Worm (Caenorhabditis elegans): Measurements from ENCODE around the gene ddb-1.
"Not testable (repeated sequence)": the region's sequence is repeated elsewhere in the genome, so short reads cannot be mapped to it uniquely, and the experiment has no call there.

The ddb-1 gene

DNA sequence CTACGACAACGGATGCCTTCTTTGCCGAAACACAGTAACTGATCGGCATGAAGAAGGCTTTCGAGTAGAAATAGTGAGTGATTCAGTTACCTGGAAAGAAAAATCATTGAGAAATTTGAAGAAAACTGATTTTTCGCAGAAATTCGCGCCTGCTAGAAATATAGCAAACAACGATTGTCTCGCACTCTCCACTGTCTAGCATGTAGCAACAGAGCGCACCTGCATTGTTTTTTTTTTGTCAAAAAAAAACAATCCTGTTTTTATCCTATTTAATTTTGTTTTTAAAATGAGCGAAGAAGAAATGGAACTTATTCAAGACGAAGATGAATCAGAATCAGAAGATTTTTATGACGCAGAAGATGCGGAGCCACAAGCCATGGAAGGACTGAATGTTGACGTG lies at the start of gene ddb-1, which contains the start of gene M18.6:
Gene ddb-1, minus strand, starts transcription at position 90 of the 400 bp plus-strand sequence.
Gene M18.6, plus strand, starts transcription at position 235 of the 400 bp plus-strand sequence.
- no peak for TF ChIP-seq unc-62 (GFP tag; optimal IDR thresholded peaks at IDR 0.05)

DNA sequence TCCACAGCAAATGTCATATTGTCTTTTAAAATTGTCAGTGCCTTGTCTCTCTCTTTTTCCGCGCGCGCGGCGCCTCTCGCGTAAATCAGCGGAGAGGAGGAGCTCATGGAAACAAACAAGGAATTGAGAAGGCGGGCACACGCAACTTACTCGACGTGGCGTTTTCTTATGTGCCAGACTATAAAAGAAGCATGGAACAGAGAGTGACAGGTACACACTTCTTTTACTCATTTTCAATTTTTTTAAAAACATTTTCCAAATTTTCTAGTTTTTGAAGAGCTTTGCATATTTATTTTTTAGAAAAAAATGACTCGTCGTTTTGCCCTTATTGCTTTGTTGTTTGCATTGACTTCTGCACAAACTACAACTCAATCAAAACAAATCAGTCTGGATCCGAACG lies 47.0 kb upstream of the ddb-1 start, which contains the start of gene F20B10.3:
Gene F20B10.3, plus strand, starts transcription at position 301 of the 400 bp plus-strand sequence.
- TF ChIP-seq unc-62 (GFP tag; optimal IDR thresholded peaks at IDR 0.05), result no peak

DNA sequence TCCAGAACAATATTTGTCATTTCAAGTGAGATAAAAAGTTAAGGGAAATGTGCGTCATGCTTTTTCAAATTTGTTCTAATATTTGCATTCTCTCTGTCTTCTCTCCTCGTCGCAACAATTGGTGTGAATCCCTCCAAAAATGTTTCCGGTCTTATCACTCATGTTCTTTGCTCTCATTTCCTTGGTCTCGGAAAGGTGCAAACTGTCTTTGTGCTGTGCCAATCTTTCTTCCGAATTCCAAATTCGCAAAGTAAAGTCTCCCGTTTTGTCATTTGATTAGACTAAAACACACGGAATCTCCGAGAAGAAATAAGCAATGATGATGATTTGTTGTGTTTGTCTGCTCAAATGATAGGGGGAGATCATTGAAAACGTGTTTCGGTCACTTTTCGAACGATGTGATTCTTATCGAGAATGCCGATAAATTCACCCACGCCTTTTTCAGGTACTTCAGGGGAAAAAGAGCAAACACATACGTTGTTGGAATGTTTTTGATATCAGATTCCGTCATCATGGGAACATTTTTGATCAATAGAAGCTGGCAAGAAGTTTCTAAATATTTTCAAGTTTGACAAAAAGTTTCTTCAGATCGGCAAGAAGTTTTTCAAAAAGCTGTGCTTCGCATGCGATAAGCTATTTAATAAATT lies 44.6 kb upstream of the ddb-1 start:
- no peak for TF ChIP-seq unc-62 (GFP tag; optimal IDR thresholded peaks at IDR 0.05)

DNA sequence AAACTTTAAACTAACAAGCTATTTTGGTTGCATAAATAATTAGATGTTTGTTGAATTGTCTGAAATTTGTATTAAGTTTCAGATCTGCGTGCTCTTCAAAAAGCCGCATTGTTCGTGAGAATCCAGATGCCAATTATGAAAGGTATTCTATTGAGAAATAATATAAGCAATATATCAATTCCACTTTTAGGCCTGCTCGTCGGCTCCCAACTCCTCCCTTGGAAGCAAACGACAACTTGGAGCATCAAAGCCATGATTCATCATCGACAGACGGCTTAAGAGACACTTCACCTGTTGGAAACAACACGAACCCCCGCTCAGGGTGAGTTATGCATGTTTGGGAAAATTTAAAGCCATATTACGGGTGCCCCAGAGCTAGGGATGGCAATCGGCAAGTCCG lies 41.8 kb upstream of the ddb-1 start:
- TF ChIP-seq unc-62 (GFP tag; optimal IDR thresholded peaks at IDR 0.05), result no peak

DNA sequence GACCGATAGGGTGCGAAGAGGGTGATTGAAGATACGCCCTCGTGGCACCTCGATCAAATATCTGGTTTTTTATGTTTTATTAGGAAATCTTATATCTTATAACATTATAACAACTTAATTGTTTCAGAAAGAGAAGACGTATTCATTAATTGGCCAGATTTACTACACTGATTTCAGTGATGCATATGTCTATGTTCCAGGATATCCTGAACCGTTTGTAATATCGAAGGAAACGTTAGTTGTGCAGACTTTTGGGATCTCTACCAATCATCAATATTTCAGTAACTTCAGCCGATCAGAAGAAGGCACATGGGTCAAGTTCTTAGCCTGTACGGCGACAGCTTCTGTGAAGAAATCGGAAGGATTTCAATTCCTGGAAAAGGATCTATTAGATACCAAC lies 39.5 kb upstream of the ddb-1 start:
- no peak for TF ChIP-seq unc-62 (GFP tag; optimal IDR thresholded peaks at IDR 0.05)

DNA sequence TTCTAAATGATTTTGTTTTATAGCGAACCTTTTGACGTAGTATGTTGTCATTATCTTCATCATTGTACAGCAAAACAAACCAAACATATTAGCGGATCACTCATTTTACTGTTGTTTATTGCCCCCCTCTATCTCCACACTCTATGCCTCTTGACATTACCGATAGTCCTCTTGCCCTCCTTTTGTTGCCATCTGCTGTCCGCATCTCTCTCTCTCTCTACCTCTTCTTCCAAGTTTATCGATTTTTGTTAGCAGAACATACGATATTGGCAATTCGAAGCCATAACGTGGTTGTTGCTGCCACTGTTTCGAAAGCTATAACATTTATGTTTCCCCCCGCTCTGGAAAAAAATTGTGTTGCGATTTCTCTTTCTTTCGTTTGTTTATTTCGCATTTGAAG lies 37.0 kb upstream of the ddb-1 start:
- TF ChIP-seq unc-62 (GFP tag; optimal IDR thresholded peaks at IDR 0.05), result no peak

DNA sequence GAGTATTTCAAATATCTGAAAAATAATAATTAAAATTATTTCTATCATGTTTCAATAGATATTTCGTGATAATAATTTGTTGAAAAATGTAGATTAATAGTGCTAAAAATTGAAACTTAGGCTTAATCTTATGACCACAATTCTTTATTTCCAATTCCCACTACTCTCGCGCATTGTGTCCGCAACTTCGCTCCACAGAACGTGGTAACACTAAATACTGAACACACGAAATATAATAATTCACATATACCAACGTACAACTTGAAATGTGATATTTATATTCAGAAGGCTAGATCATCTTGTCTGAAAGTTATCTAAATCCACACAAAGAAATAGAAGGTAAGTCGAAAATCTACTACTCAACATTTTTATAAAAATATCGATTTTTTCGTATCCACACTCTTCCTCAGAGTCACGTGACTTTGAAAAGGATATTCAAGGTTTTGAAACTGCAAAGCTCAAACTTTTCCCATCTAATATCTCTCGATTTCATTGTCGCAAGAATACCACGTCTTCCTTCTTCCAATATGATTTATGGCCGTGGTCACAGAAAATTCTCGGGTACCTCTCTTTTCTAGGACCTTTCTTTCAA lies 35.8 kb upstream of the ddb-1 start, which contains the start of gene eri-12:
Gene eri-12, plus strand, starts transcription at position 197 of the 592 bp plus-strand sequence.
- TF ChIP-seq unc-62 (GFP tag; optimal IDR thresholded peaks at IDR 0.05), result no peak

DNA sequence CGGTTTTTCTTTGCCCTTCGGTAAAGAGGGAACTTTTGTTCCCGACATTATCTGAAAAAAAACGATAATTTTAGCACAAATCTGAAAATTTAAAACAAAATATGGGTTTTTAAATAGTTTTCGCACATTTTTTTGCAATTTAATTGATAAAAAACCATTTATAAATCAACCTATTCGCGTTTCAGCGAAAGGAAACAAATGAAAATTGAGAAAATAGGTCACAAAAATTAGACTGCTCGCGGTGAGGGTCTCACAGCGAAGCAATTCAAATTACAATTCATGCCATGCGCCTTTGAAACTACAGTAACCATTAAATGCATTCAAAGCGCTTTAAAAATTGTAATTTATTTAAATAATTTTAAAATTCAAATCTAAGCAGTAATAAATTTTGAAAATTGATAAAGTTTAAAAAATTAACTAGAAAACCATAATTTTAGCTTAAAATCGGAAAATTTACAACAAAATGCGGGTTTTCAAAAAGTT lies 33.3 kb upstream of the ddb-1 start, which contains the start of gene B0001.7:
Gene B0001.7, minus strand, starts transcription at position 51 of the 483 bp plus-strand sequence.
- no peak for TF ChIP-seq unc-62 (GFP tag; optimal IDR thresholded peaks at IDR 0.05)

DNA sequence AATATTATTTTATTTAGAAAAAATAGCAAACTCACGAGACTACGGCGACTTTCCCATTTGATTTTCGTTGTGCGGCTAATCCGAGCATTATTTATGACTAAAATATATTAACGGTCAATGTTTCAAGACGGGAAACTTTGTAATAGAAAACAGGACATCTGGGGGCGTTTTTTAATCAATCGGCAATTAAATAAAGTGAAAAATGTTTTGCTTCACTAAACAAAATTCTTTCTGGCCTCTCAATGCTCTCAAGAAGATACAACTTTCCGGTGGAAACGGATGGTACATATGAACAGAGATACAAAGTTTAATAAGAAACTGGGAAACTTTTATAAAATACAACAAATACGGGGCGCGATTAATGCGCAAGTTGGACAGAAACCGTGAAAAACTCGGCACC lies 29.9 kb upstream of the ddb-1 start, which contains the start of gene B0001.2:
Gene B0001.2, minus strand, starts transcription at position 101 of the 400 bp plus-strand sequence.
- no peak for TF ChIP-seq unc-62 (GFP tag; optimal IDR thresholded peaks at IDR 0.05)

DNA sequence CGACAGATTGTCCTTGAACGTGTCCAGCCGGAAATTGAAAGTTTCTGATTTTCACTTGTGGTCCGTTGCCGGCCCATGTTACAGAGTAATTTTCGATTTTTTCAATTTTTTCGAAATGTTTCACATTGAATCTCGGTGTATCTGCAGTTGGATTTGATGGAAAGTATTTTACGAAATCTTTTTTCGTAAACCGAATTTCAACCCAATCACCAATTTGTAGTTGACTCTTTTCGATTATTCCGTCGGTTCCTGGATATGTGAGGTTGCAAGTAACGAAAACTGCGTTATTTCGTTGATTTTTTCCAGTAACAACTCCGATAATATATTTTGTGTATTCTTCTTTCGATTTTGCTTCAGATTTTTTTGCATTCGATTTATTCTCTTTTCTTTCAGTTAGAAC lies 28.6 kb upstream of the ddb-1 start:
- no peak for TF ChIP-seq unc-62 (GFP tag; optimal IDR thresholded peaks at IDR 0.05)

DNA sequence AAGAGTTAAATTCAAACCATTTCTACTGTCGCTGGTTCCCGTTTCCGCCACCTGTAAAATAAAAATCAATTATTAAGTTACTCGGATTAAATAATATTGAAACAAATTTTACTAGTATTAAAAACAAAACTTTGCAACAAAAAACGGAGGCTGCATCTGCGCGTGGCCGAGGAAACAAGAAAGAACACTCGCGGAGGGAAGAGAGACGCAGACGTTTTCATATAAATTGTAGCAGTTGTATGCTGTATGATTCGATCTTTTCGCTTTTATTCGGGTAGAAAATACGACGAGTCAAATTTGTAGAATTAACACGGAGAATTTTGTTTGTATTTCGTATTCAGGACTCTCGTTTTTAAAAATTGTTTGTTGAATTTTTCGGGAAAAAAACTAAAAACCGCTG lies 24.7 kb upstream of the ddb-1 start, which contains the start of gene B0001.3:
Gene B0001.3, minus strand, starts transcription at position 55 of the 400 bp plus-strand sequence.
- no peak for TF ChIP-seq unc-62 (GFP tag; optimal IDR thresholded peaks at IDR 0.05)

DNA sequence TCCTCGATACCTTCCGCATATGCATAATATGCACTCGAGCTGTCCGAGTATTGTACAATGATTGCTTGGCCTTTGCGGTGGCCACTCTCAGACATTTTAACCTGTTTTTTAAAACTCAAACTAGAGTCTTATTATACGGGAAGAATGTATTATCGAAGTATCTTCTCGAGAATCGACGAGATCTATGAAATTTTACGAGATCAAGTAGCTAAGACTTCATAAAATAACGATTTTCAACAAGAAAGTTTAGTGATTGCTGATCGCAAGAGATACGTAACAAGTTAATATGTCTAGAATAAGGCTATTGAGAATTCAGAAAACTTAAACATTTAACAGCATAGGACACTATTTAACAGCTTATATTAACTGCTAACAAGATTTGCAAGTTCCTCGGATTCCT lies 22.3 kb upstream of the ddb-1 start, which contains the start of gene B0001.5:
Gene B0001.5, minus strand, starts transcription at position 101 of the 400 bp plus-strand sequence.
- TF ChIP-seq unc-62 (GFP tag; optimal IDR thresholded peaks at IDR 0.05), result no peak

DNA sequence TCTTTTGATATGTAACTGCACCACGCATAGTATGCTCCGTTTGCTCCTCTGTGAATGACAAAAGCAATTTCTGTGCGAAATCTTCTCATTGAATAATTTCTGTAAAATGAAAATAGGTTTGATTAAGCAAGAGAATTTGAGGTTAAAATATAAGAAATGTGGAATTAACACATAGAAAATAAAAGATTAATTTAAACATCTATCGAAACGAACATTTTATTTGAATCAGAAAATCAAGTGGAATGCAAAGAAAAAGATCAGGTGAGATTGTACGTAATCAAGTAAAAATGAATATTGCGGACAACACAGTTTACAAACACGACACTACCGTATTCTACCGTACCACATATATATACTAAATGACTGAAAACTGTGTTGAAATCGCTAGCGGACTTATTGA lies 20.0 kb upstream of the ddb-1 start, which contains the start of gene B0001.8:
Gene B0001.8, minus strand, starts transcription at position 101 of the 400 bp plus-strand sequence.
- no peak for TF ChIP-seq unc-62 (GFP tag; optimal IDR thresholded peaks at IDR 0.05)

DNA sequence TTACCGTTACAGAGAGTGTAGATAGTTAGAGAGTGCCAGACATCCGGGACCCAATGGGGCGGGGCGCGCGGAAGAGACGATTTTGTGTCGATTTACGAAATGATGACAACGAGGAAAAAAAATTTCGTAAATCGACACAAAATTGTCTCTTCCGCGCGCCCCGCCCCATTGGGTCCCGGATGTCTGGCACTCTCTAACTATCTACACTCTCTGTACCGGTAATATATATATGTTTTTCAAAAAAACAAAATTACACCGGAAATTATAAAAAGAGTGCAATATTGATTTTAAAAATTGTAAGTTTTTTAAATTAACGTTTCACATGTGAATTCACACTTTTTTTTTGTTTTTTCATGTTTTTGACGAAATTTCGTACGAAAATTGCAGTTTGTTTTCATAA lies 17.1 kb upstream of the ddb-1 start, which contains the start of gene B0001.4:
Gene B0001.4, minus strand, starts transcription at position 101 of the 400 bp plus-strand sequence.
- TF ChIP-seq unc-62 (GFP tag; optimal IDR thresholded peaks at IDR 0.05), result not testable (repeated sequence)

DNA sequence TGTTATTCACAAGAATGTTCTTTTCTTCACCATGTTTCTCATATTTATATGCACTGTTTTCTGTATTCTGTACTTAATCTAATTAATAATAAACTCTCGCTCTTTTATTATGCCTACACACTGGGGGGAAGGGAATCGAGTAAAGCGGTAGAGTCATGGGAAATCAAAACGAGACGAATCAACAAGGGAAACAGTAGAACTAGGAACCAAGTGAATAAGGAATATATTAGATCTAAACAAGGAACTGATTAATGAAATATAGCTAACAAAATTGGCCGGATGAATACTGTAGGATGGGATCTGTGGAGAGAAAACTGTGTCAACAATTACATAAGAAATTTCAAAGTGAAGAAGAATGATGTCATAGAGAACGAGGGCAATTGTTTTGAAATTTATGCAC lies 14.0 kb upstream of the ddb-1 start:
- TF ChIP-seq unc-62 (GFP tag; optimal IDR thresholded peaks at IDR 0.05), result no peak

DNA sequence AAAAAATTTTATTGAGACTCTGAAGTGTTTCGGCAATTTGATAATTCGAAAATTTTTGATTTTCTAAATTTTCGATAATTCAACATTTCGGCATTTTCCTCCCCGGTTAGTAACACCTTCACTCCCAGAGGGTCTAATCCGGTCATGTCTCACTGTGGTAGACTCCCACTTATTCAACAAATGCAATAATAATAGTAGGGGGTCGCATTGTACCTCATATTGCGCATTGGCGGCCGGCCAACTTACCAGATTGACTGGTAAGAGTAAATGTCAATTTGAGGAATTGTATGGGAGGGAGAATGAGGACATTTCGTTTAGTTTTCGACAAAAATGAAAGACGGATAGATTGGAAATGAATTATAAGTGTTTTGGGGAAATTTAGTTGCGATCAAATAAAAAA lies 12.8 kb upstream of the ddb-1 start:
- no peak for TF ChIP-seq unc-62 (GFP tag; optimal IDR thresholded peaks at IDR 0.05)

Measured in whole organism, dauer.